Worm (Caenorhabditis elegans) whole organism, L4 larva: ENCODE results near the gene str-139.
A peak's percentile ranks its signal among the peaks of the same experiment; 100 is the strongest.

Experiments used
- F10B5.3 ChIP-seq: sonication (generic microtip); optimal IDR thresholded peaks from 2 replicates; lab custom pipeline; 2016; ENCODE audit warnings: mild to moderate bottlenecking, missing genetic modification characterization, missing compliant biosample characterization
- F26F4.8 ChIP-seq: fragments of 200-800 bp; sonication (Bioruptor generic); conservative IDR thresholded peaks from 2 replicates; pipeline ENCODE4 v1.3.6; 2022; ENCODE audit warnings: missing genetic modification characterization, missing compliant biosample characterization
- T20F7.1 ChIP-seq: fragments of 200-800 bp; sonication (Bioruptor generic); optimal IDR thresholded peaks from 2 replicates; lab custom pipeline; 2018; ENCODE audit warnings: mild to moderate bottlenecking, missing genetic modification characterization, missing compliant biosample characterization
- T26A8.4 ChIP-seq: fragments of 200-800 bp; sonication (Bioruptor generic); IDR thresholded peaks from 2 replicates; pipeline ENCODE4 v1.3.6; 2022; ENCODE audit warnings: missing genetic modification characterization, missing compliant biosample characterization
- Y105C5A.15 ChIP-seq: fragments of 200-800 bp; sonication (Bioruptor generic); IDR thresholded peaks from 2 replicates; pipeline ENCODE4 v1.3.6; 2022; ENCODE audit warnings: missing genetic modification characterization, missing compliant biosample characterization
- Y5F2A.4 ChIP-seq: fragments of 200-800 bp; sonication (Bioruptor generic); optimal IDR thresholded peaks from 2 replicates; lab custom pipeline; 2018; ENCODE audit warnings: mild to moderate bottlenecking, missing genetic modification characterization, missing compliant biosample characterization
- ZK546.5 ChIP-seq, 2 experiments: sonication (generic microtip); optimal IDR thresholded peaks; 2 replicates each; lab custom pipeline; 2017; ENCODE audit warnings: missing biosample characterization in 2 of 2, missing genetic modification characterization in 2 of 2
- aha-1 ChIP-seq: fragments of 150-350 bp; peaks from one replicate; lab custom pipeline; 2014; ENCODE audit warnings: missing biosample characterization, missing genetic modification characterization
- ama-1 ChIP-seq: fragments of 150-350 bp; optimal IDR thresholded peaks from 2 replicates; lab custom pipeline; 2014; ENCODE audit warnings: inconsistent platforms, mixed read lengths
- attf-4 ChIP-seq: sonication (generic microtip); optimal IDR thresholded peaks from 3 replicates; lab custom pipeline; 2017; ENCODE audit warnings: missing biosample characterization, missing genetic modification characterization
- ceh-20 ChIP-seq: fragments of 200-800 bp; sonication (Bioruptor generic); IDR thresholded peaks from 2 replicates; pipeline ENCODE4 v1.3.6; 2022; ENCODE audit warnings: missing genetic modification reagents, missing genetic modification characterization, missing compliant biosample characterization
- ceh-32 ChIP-seq: sonication (generic microtip); optimal IDR thresholded peaks from 2 replicates; lab custom pipeline; 2016; ENCODE audit warnings: mild to moderate bottlenecking, missing genetic modification characterization, missing compliant biosample characterization; ENCODE audit not compliant: poor library complexity
- ceh-82 ChIP-seq: sonication (generic microtip); optimal IDR thresholded peaks from 2 replicates; lab custom pipeline; 2017; ENCODE audit warnings: missing biosample characterization, missing genetic modification characterization
- ces-1 ChIP-seq: fragments of 150-350 bp; sonication (generic microtip); optimal IDR thresholded peaks from 4 replicates; lab custom pipeline; 2014; ENCODE audit warnings: missing biosample characterization, missing genetic modification reagents, missing genetic modification characterization
- cey-2 ChIP-seq: sonication (generic microtip); optimal IDR thresholded peaks from 3 replicates; lab custom pipeline; 2017; ENCODE audit warnings: missing genetic modification characterization, mild to moderate bottlenecking, missing compliant biosample characterization, antibody characterized with exemption, borderline replicate concordance; ENCODE audit not compliant: insufficient read depth
- ctbp-1 ChIP-seq: fragments of 200-800 bp; sonication (Bioruptor generic); IDR thresholded peaks from 2 replicates; pipeline ENCODE4 v1.3.6; 2022; ENCODE audit warnings: missing genetic modification reagents, missing genetic modification characterization, missing compliant biosample characterization
- daf-16 ChIP-seq, 3 experiments: sonication (generic microtip); optimal IDR thresholded peaks; 2 replicates each; lab custom pipeline; 2016 to 2017; ENCODE audit warnings: missing genetic modification characterization in 3 of 3, missing genetic modification reagents in 3 of 3, mild to moderate bottlenecking in 2 of 3, missing compliant biosample characterization in 2 of 3, missing biosample characterization in 1 of 3, moderate library complexity in 1 of 3
- daf-19 ChIP-seq: fragments of 200-800 bp; sonication (Bioruptor generic); conservative IDR thresholded peaks from 2 replicates; pipeline ENCODE4 v1.3.6; 2022; ENCODE audit warnings: missing genetic modification characterization, missing compliant biosample characterization
- daf-8 ChIP-seq: fragments of 200-800 bp; sonication (Bioruptor generic); IDR thresholded peaks from 2 replicates; pipeline ENCODE4 v1.3.6; 2022; ENCODE audit warnings: missing genetic modification characterization, missing compliant biosample characterization
- dmd-6 ChIP-seq: fragments of 200-800 bp; sonication (Bioruptor generic); IDR thresholded peaks from 2 replicates; pipeline ENCODE4 v1.3.6; 2022; ENCODE audit warnings: missing genetic modification reagents, missing genetic modification characterization, missing compliant biosample characterization
- dmd-8 ChIP-seq: fragments of 200-800 bp; sonication (Bioruptor generic); IDR thresholded peaks from 2 replicates; pipeline ENCODE4 v1.3.6; 2022; ENCODE audit warnings: missing genetic modification characterization, missing compliant biosample characterization
- dmd-9 ChIP-seq: fragments of 200-800 bp; sonication (Bioruptor generic); IDR thresholded peaks from 2 replicates; pipeline ENCODE4 v1.3.6; 2022; ENCODE audit warnings: missing genetic modification reagents, missing genetic modification characterization, missing compliant biosample characterization
- dpl-1 ChIP-seq: fragments of 150-350 bp; optimal IDR thresholded peaks from 2 replicates; lab custom pipeline; 2014; ENCODE audit warnings: missing biosample characterization, missing genetic modification reagents, missing genetic modification characterization
- egl-27 ChIP-seq: sonication (generic microtip); optimal IDR thresholded peaks from 3 replicates; lab custom pipeline; 2017; ENCODE audit warnings: missing biosample characterization, missing genetic modification reagents, missing genetic modification characterization
- fkh-10 ChIP-seq: fragments of 150-350 bp; optimal IDR thresholded peaks from 2 replicates; lab custom pipeline; 2014; ENCODE audit warnings: missing biosample characterization, missing genetic modification reagents, missing genetic modification characterization
- gei-8 ChIP-seq: fragments of 200-800 bp; sonication (Bioruptor generic); optimal IDR thresholded peaks from 2 replicates; lab custom pipeline; 2018; ENCODE audit warnings: mild to moderate bottlenecking, missing genetic modification characterization, missing compliant biosample characterization
- hif-1 ChIP-seq, 2 experiments: sonication (generic microtip); optimal IDR thresholded peaks; 2 replicates each; lab custom pipeline; 2016 to 2017; ENCODE audit warnings: missing compliant biosample characterization in 2 of 2, missing genetic modification characterization in 2 of 2, missing genetic modification reagents in 2 of 2, missing genotype in 2 of 2, mild to moderate bottlenecking in 1 of 2
- hlh-30 ChIP-seq: sonication (generic microtip); optimal IDR thresholded peaks from 2 replicates; lab custom pipeline; 2017; ENCODE audit warnings: antibody characterized with exemption, mild to moderate bottlenecking, missing genetic modification characterization, missing compliant biosample characterization; ENCODE audit not compliant: insufficient read depth
- lim-7 ChIP-seq: fragments of 200-800 bp; sonication (Bioruptor generic); IDR thresholded peaks from 2 replicates; pipeline ENCODE4 v1.3.6; 2022; ENCODE audit warnings: missing genetic modification characterization, missing compliant biosample characterization
- lin-38 ChIP-seq: fragments of 200-800 bp; sonication (Bioruptor generic); IDR thresholded peaks from 2 replicates; pipeline ENCODE4 v1.3.6; 2022; ENCODE audit warnings: missing genetic modification reagents, missing genetic modification characterization, missing compliant biosample characterization
- lsy-2 ChIP-seq, 2 experiments: fragments of 150-350 bp in 1 of 2; sonication (generic microtip) in 1 of 2; optimal IDR thresholded peaks; 2 replicates each; lab custom pipeline; 2014 to 2017; ENCODE audit warnings: missing biosample characterization in 2 of 2, missing genetic modification characterization in 2 of 2
- mep-1 ChIP-seq: fragments of 150-350 bp; sonication (generic microtip); optimal IDR thresholded peaks from 3 replicates; lab custom pipeline; 2014; ENCODE audit warnings: missing biosample characterization, missing genetic modification characterization
- nhr-102 ChIP-seq: sonication (generic microtip); optimal IDR thresholded peaks from 2 replicates; lab custom pipeline; 2016; ENCODE audit warnings: mild to moderate bottlenecking, missing genetic modification characterization, moderate library complexity, missing compliant biosample characterization
- nhr-237 ChIP-seq: sonication (generic microtip); optimal IDR thresholded peaks from 2 replicates; lab custom pipeline; 2017; ENCODE audit warnings: missing biosample characterization, missing genetic modification characterization
- nhr-28 ChIP-seq: fragments of 150-350 bp; optimal IDR thresholded peaks from 2 replicates; lab custom pipeline; 2014; ENCODE audit warnings: missing biosample characterization, missing genetic modification characterization
- nhr-41 ChIP-seq: fragments of 200-800 bp; sonication (Bioruptor generic); IDR thresholded peaks from 2 replicates; pipeline ENCODE4 v1.3.6; 2022; ENCODE audit warnings: missing genetic modification reagents, missing genetic modification characterization, missing compliant biosample characterization
- pqm-1 ChIP-seq: sonication (generic microtip); optimal IDR thresholded peaks from 2 replicates; lab custom pipeline; 2017; ENCODE audit warnings: missing biosample characterization, missing genetic modification characterization
- sdz-12 ChIP-seq: fragments of 200-800 bp; sonication (Bioruptor generic); optimal IDR thresholded peaks from 2 replicates; lab custom pipeline; 2018; ENCODE audit warnings: mild to moderate bottlenecking, missing genetic modification characterization, missing compliant biosample characterization
- skn-1 ChIP-seq: fragments of 150-350 bp; optimal IDR thresholded peaks from 2 replicates; lab custom pipeline; 2014; ENCODE audit warnings: missing biosample characterization, missing genetic modification characterization
- spr-3 ChIP-seq: fragments of 200-800 bp; sonication (Bioruptor generic); optimal IDR thresholded peaks from 2 replicates; lab custom pipeline; 2018; ENCODE audit warnings: mild to moderate bottlenecking, missing genetic modification characterization, missing compliant biosample characterization
- tra-1 ChIP-seq: fragments of 200-800 bp; sonication (Bioruptor generic); IDR thresholded peaks from 2 replicates; pipeline ENCODE4 v1.3.6; 2022; ENCODE audit warnings: missing genetic modification reagents, missing genetic modification characterization, missing compliant biosample characterization
- unc-130 ChIP-seq: sonication (generic microtip); optimal IDR thresholded peaks from 2 replicates; lab custom pipeline; 2016; ENCODE audit warnings: missing genetic modification reagents, missing genetic modification characterization, missing compliant biosample characterization
- unc-39 ChIP-seq: sonication (generic microtip); optimal IDR thresholded peaks from 2 replicates; lab custom pipeline; 2017; ENCODE audit warnings: missing biosample characterization, missing genetic modification characterization
- unc-62 ChIP-seq, 3 experiments: fragments of 150-350 bp in 1 of 3; sonication (generic microtip); optimal IDR thresholded peaks in 2 of 3; peaks in 1 of 3; 1 replicate in 1 of 3; 2 replicates in 2 of 3; lab custom pipeline; 2014 to 2017; ENCODE audit warnings: missing biosample characterization in 3 of 3, missing genetic modification characterization in 3 of 3, missing genetic modification reagents in 3 of 3, missing genotype in 1 of 3
- zfp-3 ChIP-seq: fragments of 200-800 bp; sonication (Bioruptor generic); conservative IDR thresholded peaks from 2 replicates; pipeline ENCODE4 v1.3.6; 2022; ENCODE audit warnings: missing genetic modification reagents, missing genetic modification characterization, missing compliant biosample characterization
- zip-11 ChIP-seq: fragments of 200-800 bp; sonication (Bioruptor generic); IDR thresholded peaks from 2 replicates; pipeline ENCODE4 v1.3.6; 2022; ENCODE audit warnings: missing genetic modification characterization, missing compliant biosample characterization

The str-139 gene

DNA sequence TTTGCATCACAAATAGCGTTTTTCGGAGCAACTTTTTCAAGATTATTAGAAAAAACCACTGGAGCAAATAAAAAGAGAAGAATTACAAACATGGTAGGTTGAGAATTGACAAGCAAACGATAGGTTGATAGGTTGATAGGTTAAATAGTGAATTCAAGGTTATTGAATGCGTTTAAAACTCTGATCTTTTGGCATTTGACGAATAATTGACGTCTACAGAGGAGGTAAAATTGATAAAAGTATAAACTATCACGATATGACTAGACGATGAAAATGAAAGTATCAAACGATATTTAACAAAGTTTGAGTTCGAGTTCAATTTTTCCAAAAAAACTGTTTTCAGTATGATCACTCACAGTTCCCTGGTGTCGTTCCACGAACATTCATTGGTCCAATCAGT is 26.0 kb downstream of the str-139 start, which contains the start of gene ZC513.14:
ZC513.14 (minus strand) TSS at position 101 of the 400 bp plus-strand sequence.
- TF ChIP-seq attf-4 (no peak), pqm-1 (tag; lab: Kevin White, UChicago) (no peak), ama-1 (lab: Kevin White, UChicago) (no peak), T26A8.4 (GFP tag; lab: Robert Waterston, UW) (no peak), unc-130 (GFP tag; lab: Kevin White, UChicago) (no peak), egl-27 (tag; lab: Kevin White, UChicago) (no peak), zip-11 (no peak), mep-1 (no peak), Y5F2A.4 (GFP tag; lab: Kevin White, UChicago) (no peak)

DNA sequence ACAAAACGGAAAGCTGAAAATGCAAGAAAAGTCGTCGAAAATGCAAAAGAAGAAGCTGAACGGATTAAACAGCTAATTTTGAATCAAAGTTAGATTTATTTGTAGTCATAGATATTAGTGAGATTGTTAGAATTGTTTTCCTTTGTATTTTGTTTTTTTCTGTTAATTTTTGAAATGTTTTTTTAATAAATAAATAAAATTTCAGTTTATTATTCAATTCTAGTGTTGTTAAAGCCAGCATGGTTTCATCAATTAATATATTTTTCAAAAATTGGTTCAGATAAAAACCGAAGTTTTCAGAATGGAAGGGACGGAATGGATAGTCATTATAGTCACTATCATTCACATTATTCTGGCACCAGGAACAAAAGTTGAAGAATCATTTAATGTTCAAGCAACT is 27.2 kb downstream of the str-139 start, which contains the start of gene algn-12:
algn-12 (plus strand) TSS at position 301 of the 400 bp plus-strand sequence.
- no peak for TF ChIP-seq dmd-8 (GFP tag; lab: Robert Waterston, UW)
- TF ChIP-seq ceh-32: no peak
- no peak for TF ChIP-seq spr-3 (GFP tag; lab: Kevin White, UChicago)
- no peak for TF ChIP-seq daf-16 (GFP tag; optimal IDR thresholded peaks at IDR 0.05; lab: Kevin White, UChicago)
- no peak for TF ChIP-seq daf-16 (tag; optimal IDR thresholded peaks at IDR 0.05; lab: Kevin White, UChicago)
- no peak for TF ChIP-seq skn-1 (tag; lab: Kevin White, UChicago)
- no peak for TF ChIP-seq nhr-41 (GFP tag; lab: Robert Waterston, UW)
- TF ChIP-seq ctbp-1: no peak
- no peak for TF ChIP-seq F10B5.3
- no peak for TF ChIP-seq dmd-9 (GFP tag; lab: Robert Waterston, UW)
- no peak for TF ChIP-seq F26F4.8 (GFP tag; lab: Robert Waterston, UW)
- no peak for TF ChIP-seq zfp-3 (GFP tag; lab: Robert Waterston, UW)
- TF ChIP-seq unc-62 (GFP tag; optimal IDR thresholded peaks at IDR 0.05 in 1 of 2; lab: Kevin White, UChicago): no peak
- TF ChIP-seq unc-62 (tag; optimal IDR thresholded peaks at IDR 0.05; lab: Kevin White, UChicago): no peak
- no peak for TF ChIP-seq dmd-6 (GFP tag; lab: Robert Waterston, UW)
- TF ChIP-seq lim-7 (GFP tag; lab: Robert Waterston, UW): no peak
- TF ChIP-seq mep-1: no peak
- no peak for TF ChIP-seq ZK546.5 (tag; optimal IDR thresholded peaks at IDR 0.05; lab: Kevin White, UChicago)

DNA sequence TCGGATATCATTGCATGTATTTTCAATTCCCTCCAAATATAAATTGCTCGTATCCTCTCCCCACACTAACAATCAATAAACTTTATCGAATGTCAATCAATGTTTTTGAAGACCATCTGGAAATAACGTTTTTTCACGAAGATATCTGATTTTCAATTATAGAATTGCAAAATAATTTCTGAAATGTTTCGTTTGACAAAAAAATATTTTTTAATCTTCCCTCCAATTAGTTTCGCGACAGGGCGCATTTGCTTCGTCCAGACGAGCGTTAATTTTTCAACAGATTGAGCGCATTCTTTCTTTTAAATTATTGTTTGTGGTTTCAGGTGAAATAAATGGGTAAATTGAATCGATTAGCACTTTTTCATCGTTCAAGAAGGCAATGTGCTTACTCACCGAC is 30.9 kb downstream of the str-139 start, which contains the start of gene vars-1:
vars-1 (plus strand) TSS at position 291 of the 400 bp plus-strand sequence.
- TF ChIP-seq sdz-12 (GFP tag; lab: Kevin White, UChicago) (no peak), dpl-1 (GFP tag; lab: Kevin White, UChicago) (peak; percentile 93), nhr-102 (tag; lab: Kevin White, UChicago) (no peak), hif-1 (tag; optimal IDR thresholded peaks at IDR 0.05; lab: Kevin White, UChicago) (no peak), lsy-2 (tag; optimal IDR thresholded peaks at IDR 0.05; lab: Kevin White, UChicago) (peak in 1 of 2 experiments; percentile 71), ceh-20 (GFP tag; lab: Robert Waterston, UW) (no peak), T20F7.1 (peak; percentile 46), nhr-237 (tag; lab: Kevin White, UChicago) (no peak), ceh-82 (no peak), aha-1 (peak; percentile 11), daf-19 (GFP tag; lab: Robert Waterston, UW) (no peak), nhr-28 (tag; lab: Kevin White, UChicago) (peak; percentile 38), zip-11 (no peak), lin-38 (peak; percentile 93), daf-16 (GFP tag; optimal IDR thresholded peaks at IDR 0.05; lab: Kevin White, UChicago) (no peak), daf-16 (tag; optimal IDR thresholded peaks at IDR 0.05; lab: Kevin White, UChicago) (peak; percentile 37), unc-39 (tag; lab: Kevin White, UChicago) (no peak), gei-8 (GFP tag; lab: Kevin White, UChicago) (no peak), mep-1 (peak; percentile 17), ama-1 (lab: Kevin White, UChicago) (peak; percentile 33), spr-3 (GFP tag; lab: Kevin White, UChicago) (no peak), Y105C5A.15 (GFP tag; lab: Robert Waterston, UW) (no peak), cey-2 (no peak), dmd-6 (GFP tag; lab: Robert Waterston, UW) (0 out of 2 replicates have a peak, but pooled peaks have one; percentile 13), hlh-30 (tag; lab: Kevin White, UChicago) (peak; percentile 49), daf-8 (GFP tag; lab: Robert Waterston, UW) (no peak), fkh-10 (GFP tag; lab: Kevin White, UChicago) (peak; percentile 7), skn-1 (tag; lab: Kevin White, UChicago) (no peak), ces-1 (GFP tag; lab: Kevin White, UChicago) (no peak), tra-1 (GFP tag; lab: Robert Waterston, UW) (no peak)
